Worm (Caenorhabditis elegans) whole organism, mixed stage, embryonic: ENCODE results near the gene tkr-1.

Experiments
- M03D4.4 ChIP-seq: sonication (generic microtip); optimal IDR thresholded peaks from 2 replicates; lab custom pipeline; 2017; ENCODE audit warnings: mild to moderate bottlenecking, missing genetic modification characterization, missing compliant biosample characterization
- bed-3 ChIP-seq: fragments of 200-800 bp; sonication (Bioruptor generic); optimal IDR thresholded peaks from 3 replicates; lab custom pipeline; 2018; ENCODE audit warnings: mild to moderate bottlenecking, missing genetic modification characterization, moderate library complexity, missing compliant biosample characterization
- ceh-39 ChIP-seq: fragments of 150-350 bp; optimal IDR thresholded peaks from 2 replicates; lab custom pipeline; 2014; ENCODE audit warnings: missing biosample characterization, missing genetic modification characterization
- ceh-43 ChIP-seq: fragments of 200-800 bp; sonication (Bioruptor generic); optimal IDR thresholded peaks from 2 replicates; lab custom pipeline; 2018; ENCODE audit warnings: mild to moderate bottlenecking, missing genetic modification characterization, moderate library complexity, missing compliant biosample characterization
- ceh-83 ChIP-seq: fragments of 200-800 bp; sonication (Bioruptor generic); optimal IDR thresholded peaks from 2 replicates; lab custom pipeline; 2018; ENCODE audit warnings: mild to moderate bottlenecking, missing genetic modification characterization, missing compliant biosample characterization
- cnd-1 ChIP-seq: fragments of 200-800 bp; sonication (Bioruptor generic); optimal IDR thresholded peaks from 2 replicates; lab custom pipeline; 2018; ENCODE audit warnings: mild to moderate bottlenecking, missing genetic modification characterization, missing compliant biosample characterization
- elt-1 ChIP-seq: sonication (generic microtip); optimal IDR thresholded peaks from 2 replicates; lab custom pipeline; 2017; ENCODE audit warnings: missing genetic modification characterization, mild to moderate bottlenecking, missing compliant biosample characterization, antibody characterized with exemption, moderate library complexity, borderline replicate concordance; ENCODE audit not compliant: insufficient read depth
- elt-3 ChIP-seq: fragments of 150-350 bp; optimal IDR thresholded peaks from 2 replicates; lab custom pipeline; 2014; ENCODE audit warnings: missing biosample characterization, missing genetic modification characterization
- flh-1 ChIP-seq: fragments of 200-800 bp; sonication (Bioruptor generic); optimal IDR thresholded peaks from 2 replicates; lab custom pipeline; 2018; ENCODE audit warnings: mild to moderate bottlenecking, missing genetic modification characterization, moderate library complexity, missing compliant biosample characterization
- ham-2 ChIP-seq: fragments of 200-800 bp; sonication (Bioruptor generic); optimal IDR thresholded peaks from 2 replicates; lab custom pipeline; 2018; ENCODE audit warnings: mild to moderate bottlenecking, missing genetic modification characterization, missing compliant biosample characterization
- hlh-1 ChIP-seq: fragments of 150-350 bp; optimal IDR thresholded peaks from 2 replicates; lab custom pipeline; 2014; ENCODE audit warnings: missing biosample characterization, missing genetic modification reagents, missing genetic modification characterization
- lin-13 ChIP-seq: fragments of 150-350 bp; optimal IDR thresholded peaks from 2 replicates; lab custom pipeline; 2014; ENCODE audit warnings: missing biosample characterization, missing genetic modification characterization
- lin-32 ChIP-seq: fragments of 200-800 bp; sonication (Bioruptor generic); optimal IDR thresholded peaks from 2 replicates; lab custom pipeline; 2018; ENCODE audit warnings: mild to moderate bottlenecking, missing genetic modification characterization, missing compliant biosample characterization
- lsy-2 ChIP-seq: fragments of 150-350 bp; optimal IDR thresholded peaks from 2 replicates; lab custom pipeline; 2014; ENCODE audit warnings: missing biosample characterization, missing genetic modification characterization
- mab-5 ChIP-seq: fragments of 150-350 bp; optimal IDR thresholded peaks from 2 replicates; lab custom pipeline; 2014; ENCODE audit warnings: missing biosample characterization, missing genetic modification characterization
- mep-1 ChIP-seq: fragments of 150-350 bp; optimal IDR thresholded peaks from 2 replicates; lab custom pipeline; 2017; ENCODE audit warnings: missing biosample characterization, missing genetic modification reagents, missing genetic modification characterization, inconsistent platforms
- mls-2 ChIP-seq: sonication (generic microtip); optimal IDR thresholded peaks from 2 replicates; lab custom pipeline; 2016; ENCODE audit warnings: mild to moderate bottlenecking, missing genetic modification characterization, moderate library complexity, missing compliant biosample characterization
- nhr-2 ChIP-seq: fragments of 150-350 bp; optimal IDR thresholded peaks from 2 replicates; lab custom pipeline; 2014; ENCODE audit warnings: missing biosample characterization, missing genetic modification characterization
- nhr-237 ChIP-seq: fragments of 150-350 bp; optimal IDR thresholded peaks from 2 replicates; lab custom pipeline; 2014; ENCODE audit warnings: missing biosample characterization, missing genetic modification characterization
- nhr-28 ChIP-seq: fragments of 150-350 bp; optimal IDR thresholded peaks from 2 replicates; lab custom pipeline; 2014; ENCODE audit warnings: missing biosample characterization, missing genetic modification characterization
- nhr-76 ChIP-seq: sonication (generic microtip); optimal IDR thresholded peaks from 2 replicates; lab custom pipeline; 2017; ENCODE audit warnings: missing biosample characterization, missing genetic modification characterization
- pha-4 ChIP-seq: fragments of 150-350 bp; optimal IDR thresholded peaks from 2 replicates; lab custom pipeline; 2018; ENCODE audit warnings: missing biosample characterization, missing genetic modification reagents, missing genetic modification characterization
- snpc-4 ChIP-seq: fragments of 150-350 bp; optimal IDR thresholded peaks from 2 replicates; lab custom pipeline; 2014; ENCODE audit warnings: missing biosample characterization, missing genetic modification characterization
- tbx-8 ChIP-seq: fragments of 200-800 bp; sonication (Bioruptor generic); optimal IDR thresholded peaks from 2 replicates; lab custom pipeline; 2018; ENCODE audit warnings: mild to moderate bottlenecking, missing genetic modification characterization, moderate library complexity, missing compliant biosample characterization
- unc-120 ChIP-seq: sonication (generic microtip); optimal IDR thresholded peaks from 2 replicates; lab custom pipeline; 2017; ENCODE audit warnings: missing genetic modification characterization, missing compliant biosample characterization; ENCODE audit not compliant: poor library complexity, severe bottlenecking
- unc-39 ChIP-seq: fragments of 150-350 bp; optimal IDR thresholded peaks from 2 replicates; lab custom pipeline; 2014; ENCODE audit warnings: missing biosample characterization, missing genetic modification characterization
- unc-62 ChIP-seq: fragments of 150-350 bp; optimal IDR thresholded peaks from 2 replicates; lab custom pipeline; 2014; ENCODE audit warnings: missing biosample characterization, missing genetic modification reagents, missing genetic modification characterization
- zip-8 ChIP-seq: fragments of 150-350 bp; optimal IDR thresholded peaks from 2 replicates; lab custom pipeline; 2014; ENCODE audit warnings: missing biosample characterization, missing genetic modification characterization
- ztf-11 ChIP-seq: fragments of 150-350 bp; optimal IDR thresholded peaks from 2 replicates; lab custom pipeline; 2014; ENCODE audit warnings: missing biosample characterization, missing genetic modification characterization

tkr-1 gene

DNA sequence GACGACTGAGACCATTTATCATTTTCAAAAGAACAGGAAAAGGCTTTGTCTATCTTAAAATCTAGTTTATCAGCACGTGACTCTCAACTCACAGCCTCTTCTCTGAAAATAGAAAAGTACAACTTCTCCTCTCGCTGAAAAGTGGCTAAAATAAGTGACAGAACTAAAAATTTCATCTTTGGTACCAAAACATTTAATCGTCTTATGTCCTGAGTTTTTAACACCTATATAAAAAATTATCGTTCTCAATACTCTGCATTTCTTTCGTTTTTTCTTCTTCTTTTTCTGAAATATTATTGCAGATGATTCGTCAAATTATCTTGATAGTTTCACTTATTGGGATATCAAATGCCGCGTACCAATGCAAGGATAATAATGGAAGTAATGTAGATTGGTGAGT, 16.6 kb upstream of the tkr-1 start, which contains the start of gene crn-6:
Gene crn-6 (plus strand): TSS at position 301 of the 400 bp plus-strand sequence.
- no peak for TF ChIP-seq lin-32 (GFP tag; lab: Kevin White, UChicago)
- TF ChIP-seq lsy-2 (tag; lab: Kevin White, UChicago) = no peak
- TF ChIP-seq mep-1 (tag; lab: Kevin White, UChicago) = no peak
- no peak for TF ChIP-seq flh-1 (GFP tag; lab: Kevin White, UChicago)
- no peak for TF ChIP-seq cnd-1 (tag; lab: Kevin White, UChicago)
- TF ChIP-seq hlh-1 (tag; lab: Kevin White, UChicago) = no peak
- TF ChIP-seq nhr-28 (tag; lab: Kevin White, UChicago) = no peak
- no peak for TF ChIP-seq zip-8 (tag; lab: Kevin White, UChicago)
- no peak for TF ChIP-seq bed-3 (GFP tag; lab: Kevin White, UChicago)
- TF ChIP-seq unc-120 = no peak
- TF ChIP-seq nhr-2 (tag; lab: Kevin White, UChicago) = no peak
- no peak for TF ChIP-seq elt-1 (tag; lab: Kevin White, UChicago)
- no peak for TF ChIP-seq lin-13 (tag; lab: Kevin White, UChicago)
- TF ChIP-seq ceh-39 (tag; lab: Kevin White, UChicago) = no peak
- no peak for TF ChIP-seq ham-2
- TF ChIP-seq, all 35 proteins: peak for 0

DNA sequence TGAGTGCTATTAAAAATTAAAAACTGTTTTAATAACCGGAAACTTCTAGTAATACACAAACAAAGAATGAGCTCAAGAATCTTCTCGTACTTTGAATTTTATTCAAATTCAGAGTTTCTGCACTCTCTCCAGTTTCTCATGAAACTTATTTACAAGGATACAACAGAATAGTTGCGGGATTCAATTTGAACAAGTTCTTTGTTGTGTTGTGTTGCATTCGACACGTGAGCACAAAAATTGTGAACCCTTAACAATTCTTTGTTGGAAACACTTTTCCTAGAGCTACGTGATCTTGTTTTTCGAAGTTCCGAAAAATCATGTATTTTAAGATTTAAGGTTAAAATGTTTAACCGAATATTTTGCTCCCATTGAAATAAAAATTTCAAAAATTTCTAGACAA, 9.8 kb upstream of the tkr-1 start:
- TF ChIP-seq M03D4.4 = no peak
- TF ChIP-seq unc-120 = no peak
- TF ChIP-seq snpc-4 = no peak

DNA sequence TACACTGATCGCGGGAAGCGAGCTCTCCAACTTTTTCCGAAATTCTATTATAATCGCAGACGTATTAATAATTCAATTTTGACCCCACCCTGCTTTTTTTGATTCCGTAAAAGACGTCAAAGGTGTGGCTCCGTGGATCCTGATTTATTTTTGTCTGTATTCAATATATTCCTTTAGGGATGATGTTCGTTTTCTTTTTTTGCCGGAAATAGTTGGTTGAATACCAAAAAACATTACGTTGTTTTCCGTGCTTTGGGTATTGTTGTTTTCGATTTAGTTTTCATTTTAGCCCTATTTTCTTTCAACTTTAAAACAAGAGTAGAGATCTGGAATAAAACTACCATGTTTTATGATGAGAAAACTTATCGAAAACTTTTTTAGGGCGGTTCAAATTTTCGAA, 6.9 kb upstream of the tkr-1 start:
- TF ChIP-seq mep-1 (tag; lab: Kevin White, UChicago) (no peak), pha-4 (tag; lab: Kevin White, UChicago) (no peak), elt-1 (tag; lab: Kevin White, UChicago) (no peak)

DNA sequence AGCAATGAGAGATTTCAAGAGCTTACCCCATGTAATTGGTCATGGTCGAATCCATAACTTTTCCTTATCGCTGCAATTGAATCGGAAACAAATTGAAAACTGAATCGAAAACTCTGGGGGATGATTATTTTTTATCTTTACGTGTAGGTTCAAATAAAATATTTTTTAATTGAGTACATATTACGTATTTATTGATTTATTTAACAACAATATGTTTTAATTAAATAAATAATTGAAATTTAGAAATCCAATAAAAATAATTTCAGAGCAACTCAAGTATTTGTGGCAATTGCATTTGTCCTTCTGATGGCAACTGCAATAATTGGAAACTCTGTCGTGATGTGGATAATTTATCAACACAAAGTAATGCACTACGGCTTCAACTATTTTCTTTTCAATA, 1.9 kb downstream of the tkr-1 start, which contains the start of gene C38C10.3:
Gene C38C10.3 (minus strand): TSS at position 101 of the 400 bp plus-strand sequence.
- TF ChIP-seq lin-32 (GFP tag; lab: Kevin White, UChicago) (no peak), lin-13 (tag; lab: Kevin White, UChicago) (no peak), nhr-2 (tag; lab: Kevin White, UChicago) (no peak), mep-1 (tag; lab: Kevin White, UChicago) (no peak), elt-3 (no peak), tbx-8 (no peak), elt-1 (tag; lab: Kevin White, UChicago) (no peak), nhr-237 (no peak), mls-2 (tag; lab: Kevin White, UChicago) (no peak), unc-39 (no peak), flh-1 (GFP tag; lab: Kevin White, UChicago) (no peak), ham-2 (no peak), nhr-28 (tag; lab: Kevin White, UChicago) (no peak), unc-62 (no peak), ceh-83 (GFP tag; lab: Kevin White, UChicago) (no peak), ztf-11 (tag; lab: Kevin White, UChicago) (no peak), cnd-1 (tag; lab: Kevin White, UChicago) (no peak), snpc-4 (no peak)

DNA sequence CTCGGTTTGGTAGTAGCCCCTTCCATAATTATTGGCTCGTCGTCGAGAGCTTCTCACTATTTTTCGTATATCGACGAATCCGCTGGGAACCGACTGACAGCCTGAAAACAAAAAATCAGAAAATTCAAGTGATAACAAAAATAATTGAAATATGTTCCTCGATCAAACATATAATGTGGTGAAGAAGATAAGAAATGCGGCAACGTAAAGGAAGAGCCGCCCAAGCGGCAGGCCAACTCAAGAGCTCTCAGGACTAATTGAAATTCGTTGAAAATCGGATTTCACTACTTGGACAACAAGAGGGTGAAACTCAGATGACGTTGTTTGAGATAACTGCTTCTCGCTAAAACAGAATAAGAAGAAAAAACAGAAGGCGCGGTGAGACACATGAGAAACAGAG, 6.4 kb downstream of the tkr-1 start, which contains the start of gene slc-17.2:
Gene slc-17.2 (minus strand): TSS at position 101 of the 400 bp plus-strand sequence.
- TF ChIP-seq bed-3 (GFP tag; lab: Kevin White, UChicago) (no peak), zip-8 (tag; lab: Kevin White, UChicago) (no peak), nhr-76 (tag; lab: Kevin White, UChicago) (no peak), unc-39 (no peak), elt-1 (tag; lab: Kevin White, UChicago) (no peak), nhr-28 (tag; lab: Kevin White, UChicago) (no peak), cnd-1 (tag; lab: Kevin White, UChicago) (no peak), ztf-11 (tag; lab: Kevin White, UChicago) (no peak), lsy-2 (tag; lab: Kevin White, UChicago) (no peak), ham-2 (no peak), lin-13 (tag; lab: Kevin White, UChicago) (no peak), ceh-83 (GFP tag; lab: Kevin White, UChicago) (no peak), hlh-1 (tag; lab: Kevin White, UChicago) (no peak)

DNA sequence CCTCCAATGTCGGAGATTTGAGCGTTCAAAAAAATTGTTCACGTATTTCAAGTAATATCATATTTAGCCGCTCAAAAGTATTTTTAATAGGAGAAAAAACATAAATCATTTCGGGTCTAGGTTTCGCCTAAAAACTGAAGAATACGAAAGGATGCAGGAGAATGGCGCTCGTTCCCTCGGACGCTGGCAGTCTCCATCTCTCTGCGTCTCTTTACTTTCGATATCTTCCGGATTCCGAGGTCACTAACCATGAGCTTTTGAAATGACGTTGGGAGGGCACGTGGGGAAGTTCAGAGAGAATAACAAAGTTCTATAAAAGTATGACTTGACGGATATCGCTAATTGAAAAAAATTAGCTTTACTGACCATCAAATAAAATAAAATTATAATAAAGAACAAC, 7.3 kb downstream of the tkr-1 start:
- no peak for TF ChIP-seq ztf-11 (tag; lab: Kevin White, UChicago)
- no peak for TF ChIP-seq cnd-1 (tag; lab: Kevin White, UChicago)
- no peak for TF ChIP-seq elt-3
- no peak for TF ChIP-seq snpc-4
- TF ChIP-seq bed-3 (GFP tag; lab: Kevin White, UChicago) = no peak
- no peak for TF ChIP-seq ceh-39 (tag; lab: Kevin White, UChicago)
- TF ChIP-seq ceh-83 (GFP tag; lab: Kevin White, UChicago) = no peak
- no peak for TF ChIP-seq mab-5 (tag; lab: Kevin White, UChicago)
- TF ChIP-seq mep-1 (tag; lab: Kevin White, UChicago) = no peak
- TF ChIP-seq unc-120 = no peak
- TF ChIP-seq ceh-43 (GFP tag; lab: Kevin White, UChicago) = no peak
- TF ChIP-seq nhr-76 (tag; lab: Kevin White, UChicago) = no peak
- no peak for TF ChIP-seq unc-39
- TF ChIP-seq lin-13 (tag; lab: Kevin White, UChicago) = no peak
- TF ChIP-seq zip-8 (tag; lab: Kevin White, UChicago) = no peak
- TF ChIP-seq lin-32 (GFP tag; lab: Kevin White, UChicago) = no peak
- TF ChIP-seq lsy-2 (tag; lab: Kevin White, UChicago) = no peak
- TF ChIP-seq, all 35 proteins: peak for 0
